Worm (Caenorhabditis elegans): Measurements from ENCODE around the gene F49H6.15.

The F49H6.15 gene

DNA sequence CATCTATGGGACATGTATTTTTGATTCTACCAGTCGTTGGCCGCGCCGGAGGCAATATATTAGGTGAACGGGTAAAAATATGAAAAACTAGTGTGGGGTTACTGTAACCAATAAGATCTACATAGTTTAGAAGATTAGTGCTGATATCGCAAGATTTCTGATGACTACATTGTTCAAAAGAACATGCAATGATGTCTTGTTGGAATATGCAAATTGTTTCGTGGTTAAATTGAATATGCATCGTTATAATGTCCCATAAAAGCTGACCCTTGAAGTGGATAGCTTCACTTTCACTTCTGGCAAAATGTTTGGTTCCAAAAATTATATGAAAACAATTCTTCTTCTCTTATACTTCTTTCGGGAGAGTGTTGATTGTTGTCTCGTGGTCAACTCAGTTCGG lies 18.3 kb upstream of the F49H6.15 start, which contains the start of gene F28B1.2:
TSS of gene F28B1.2 (plus strand) at position 301 of the 400 bp plus-strand sequence.
- no peak for TF ChIP-seq pha-4 (tag; optimal IDR thresholded peaks at IDR 0.05)
- no peak for TF ChIP-seq nhr-67 (tag; optimal IDR thresholded peaks at IDR 0.05)
- TF ChIP-seq mml-1 (tag; optimal IDR thresholded peaks at IDR 0.05): no peak
- TF ChIP-seq aly-2 (tag; optimal IDR thresholded peaks at IDR 0.05): no peak
- no peak for TF ChIP-seq ZK546.5 (tag; optimal IDR thresholded peaks at IDR 0.05)
- TF ChIP-seq egl-27 (tag; optimal IDR thresholded peaks at IDR 0.05): no peak
- no peak for TF ChIP-seq fkh-10 (GFP tag; optimal IDR thresholded peaks at IDR 0.05)
- TF ChIP-seq nhr-12 (tag; optimal IDR thresholded peaks at IDR 0.05): no peak
- TF ChIP-seq nhr-25 (tag; optimal IDR thresholded peaks at IDR 0.05): no peak
- no peak for TF ChIP-seq nhr-11 (tag; optimal IDR thresholded peaks at IDR 0.05)
- no peak for TF ChIP-seq elt-1 (tag; optimal IDR thresholded peaks at IDR 0.05)
- no peak for TF ChIP-seq unc-62 (GFP tag; optimal IDR thresholded peaks at IDR 0.05)

- TF ChIP-seq nhr-25 (tag; optimal IDR thresholded peaks at IDR 0.05) (no peak), nhr-23 (tag; optimal IDR thresholded peaks at IDR 0.05) (no peak), nhr-11 (tag; optimal IDR thresholded peaks at IDR 0.05) (no peak), mml-1 (tag; optimal IDR thresholded peaks at IDR 0.05) (no peak), eor-1 (tag; optimal IDR thresholded peaks at IDR 0.05) (no peak), fkh-10 (GFP tag; optimal IDR thresholded peaks at IDR 0.05) (no peak), egl-27 (tag; optimal IDR thresholded peaks at IDR 0.05) (no peak)
These were observed 16.1 kb upstream of the F49H6.15 start, which contains the start of gene hpo-33 for ce11 chrV:17042263-17042662. TSS of gene hpo-33 (plus strand) at chrV:17042563.

DNA sequence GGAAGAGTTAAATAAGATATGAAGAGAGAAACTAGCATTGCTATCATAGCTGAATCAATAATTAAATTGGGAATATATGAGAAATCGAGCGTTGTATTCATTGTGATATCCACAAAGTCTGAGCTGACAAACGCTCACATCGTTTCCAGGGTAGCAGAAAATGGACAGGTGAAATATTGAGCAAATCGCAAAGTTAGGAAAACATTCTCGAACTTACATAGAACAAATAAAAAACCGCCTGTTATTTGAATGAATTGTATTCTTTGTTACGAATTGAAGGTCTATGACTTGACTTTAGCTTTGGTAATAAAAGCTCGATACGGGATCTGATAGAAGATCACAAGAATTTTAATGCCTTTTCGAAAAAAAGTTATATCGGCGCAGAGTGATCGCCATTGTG lies 9.7 kb upstream of the F49H6.15 start, which contains the start of gene srz-94:
TSS of gene srz-94 (minus strand) at position 101 of the 400 bp plus-strand sequence.
- TF ChIP-seq pqm-1 (tag; optimal IDR thresholded peaks at IDR 0.05) (no peak), nhr-25 (tag; optimal IDR thresholded peaks at IDR 0.05) (no peak), ZK546.5 (tag; optimal IDR thresholded peaks at IDR 0.05) (no peak), ceh-82 (tag; optimal IDR thresholded peaks at IDR 0.05) (no peak), ceh-28 (tag; optimal IDR thresholded peaks at IDR 0.05) (no peak), ceh-16 (tag; optimal IDR thresholded peaks at IDR 0.05) (no peak), unc-39 (tag; optimal IDR thresholded peaks at IDR 0.05) (no peak), elt-3 (tag; optimal IDR thresholded peaks at IDR 0.05) (no peak), fkh-10 (GFP tag; optimal IDR thresholded peaks at IDR 0.05) (no peak), nhr-67 (tag; optimal IDR thresholded peaks at IDR 0.05) (no peak), R02D3.7 (tag; optimal IDR thresholded peaks at IDR 0.05) (no peak), ama-1 (optimal IDR thresholded peaks at IDR 0.05) (no peak), zag-1 (tag; optimal IDR thresholded peaks at IDR 0.05) (no peak), nhr-77 (tag; optimal IDR thresholded peaks at IDR 0.05) (no peak), unc-62 (GFP tag; optimal IDR thresholded peaks at IDR 0.05) (no peak)

ce11 chrV:17030430-17030829 lies 4.2 kb upstream of the F49H6.15 start:
- no peak for TF ChIP-seq mdl-1 (tag; optimal IDR thresholded peaks at IDR 0.05)

DNA sequence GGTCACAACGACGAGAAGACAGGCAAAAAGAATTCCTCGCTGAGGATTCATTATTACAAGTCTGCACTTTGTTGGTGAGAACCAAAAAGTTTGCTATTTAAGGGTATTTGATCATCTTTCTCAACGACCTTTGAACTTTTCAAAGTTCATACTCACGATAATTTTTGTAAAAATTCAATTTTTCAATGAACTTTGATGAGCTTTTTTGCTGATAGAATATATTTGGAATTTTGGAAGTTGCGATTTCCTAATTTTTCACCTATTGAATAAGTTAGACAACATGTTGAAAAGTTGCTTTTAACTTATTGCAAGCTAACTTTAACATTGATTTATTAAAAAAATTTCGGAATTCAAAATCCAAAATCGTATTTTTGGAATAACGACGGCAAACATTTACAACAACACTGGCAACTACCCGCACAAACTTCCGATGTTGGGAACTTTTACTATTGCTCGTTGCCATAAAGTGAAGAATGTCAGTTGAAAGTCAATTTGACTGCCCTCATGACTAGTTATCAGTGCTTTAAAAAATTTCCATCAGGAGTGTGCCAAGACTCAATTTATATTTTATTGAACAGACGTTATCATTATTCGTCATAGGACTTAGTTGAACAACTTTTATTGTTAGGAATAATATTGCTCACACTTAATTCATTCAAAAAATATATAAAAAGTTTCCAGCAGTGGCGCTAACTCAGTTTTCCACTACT lies 3.4 kb downstream of the F49H6.15 start, which contains the start of the genes F49H6.8 and F49H6.5:
TSS of gene F49H6.8 (minus strand) at position 51 of the 710 bp plus-strand sequence.
TSS of gene F49H6.5 (plus strand) at position 629 of the 710 bp plus-strand sequence.
- TF ChIP-seq nhr-12 (tag; optimal IDR thresholded peaks at IDR 0.05) (no peak), hmg-11 (tag; optimal IDR thresholded peaks at IDR 0.05) (no peak), nhr-23 (tag; optimal IDR thresholded peaks at IDR 0.05) (no peak), mdl-1 (tag; optimal IDR thresholded peaks at IDR 0.05) (no peak), ceh-9 (tag; optimal IDR thresholded peaks at IDR 0.05) (no peak), unc-62 (GFP tag; optimal IDR thresholded peaks at IDR 0.05) (no peak), jun-1 (tag; optimal IDR thresholded peaks at IDR 0.05) (peak; percentile 21), ceh-28 (tag; optimal IDR thresholded peaks at IDR 0.05) (no peak), ZK546.5 (tag; optimal IDR thresholded peaks at IDR 0.05) (no peak), elt-2 (tag; optimal IDR thresholded peaks at IDR 0.05) (peak; percentile 70)

DNA sequence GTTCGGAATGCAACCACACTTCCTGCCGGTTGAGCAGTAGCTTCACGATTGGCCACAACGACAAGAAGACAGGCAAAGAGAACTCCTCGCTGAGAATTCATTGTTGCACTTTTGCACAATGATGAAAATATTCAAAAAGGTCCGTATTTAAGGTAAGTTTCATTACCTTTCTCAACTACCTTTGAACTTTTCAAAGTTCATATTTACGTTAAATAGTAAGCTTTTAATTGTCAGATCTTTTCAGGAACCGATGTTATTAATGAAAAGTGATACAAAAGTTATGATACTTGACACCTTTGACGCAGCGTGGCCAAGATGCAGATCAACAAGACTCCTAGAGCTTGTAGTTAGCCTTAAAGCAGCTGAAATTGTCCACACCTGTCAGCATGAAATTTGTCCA lies 4.8 kb downstream of the F49H6.15 start, which contains the start of gene F49H6.12:
TSS of gene F49H6.12 (minus strand) at position 101 of the 400 bp plus-strand sequence.
- TF ChIP-seq R02D3.7 (tag; optimal IDR thresholded peaks at IDR 0.05) (no peak), eor-1 (tag; optimal IDR thresholded peaks at IDR 0.05) (no peak), zag-1 (tag; optimal IDR thresholded peaks at IDR 0.05) (no peak), unc-62 (GFP tag; optimal IDR thresholded peaks at IDR 0.05) (no peak), ceh-16 (tag; optimal IDR thresholded peaks at IDR 0.05) (no peak), ZK546.5 (tag; optimal IDR thresholded peaks at IDR 0.05) (no peak), ceh-28 (tag; optimal IDR thresholded peaks at IDR 0.05) (no peak), pqm-1 (tag; optimal IDR thresholded peaks at IDR 0.05) (no peak), mdl-1 (tag; optimal IDR thresholded peaks at IDR 0.05) (no peak), nhr-23 (tag; optimal IDR thresholded peaks at IDR 0.05) (no peak), mml-1 (tag; optimal IDR thresholded peaks at IDR 0.05) (no peak), nhr-77 (tag; optimal IDR thresholded peaks at IDR 0.05) (no peak), skn-1 (tag; optimal IDR thresholded peaks at IDR 0.05) (no peak), daf-12 (tag; optimal IDR thresholded peaks at IDR 0.05) (no peak), pha-4 (tag; optimal IDR thresholded peaks at IDR 0.05) (no peak), lsy-12 (tag; optimal IDR thresholded peaks at IDR 0.05) (no peak)

All from whole organism, L3 larva.